Worm (Caenorhabditis elegans): ENCODE results near the gene srv-12.

The srv-12 gene

ce11 chrIV:10026129-10026528 is 27.3 kb downstream of the srv-12 start:
- no peak for TF ChIP-seq snpc-4 (GFP tag; optimal IDR thresholded peaks at IDR 0.05)
- peak in 2 of 4 experiments; percentile 62 to 85 for TF ChIP-seq snpc-4 (tag; optimal IDR thresholded peaks at IDR 0.05)
- TF ChIP-seq chd-7 (tag; optimal IDR thresholded peaks at IDR 0.05), result no peak
- TF ChIP-seq F49E8.2 (tag; optimal IDR thresholded peaks at IDR 0.05; ENCODE audit: insufficient read depth), result no peak
- peak; percentile 51 for TF ChIP-seq hmg-1.2 (GFP tag; IDR thresholded peaks at IDR 0.05)
- peak; percentile 54 for TF ChIP-seq pbrm-1 (GFP tag; IDR thresholded peaks at IDR 0.05)
- no peak for TF ChIP-seq let-607 (tag; optimal IDR thresholded peaks at IDR 0.05)
- peak; percentile 71 for TF ChIP-seq snpc-1.1 (tag; optimal IDR thresholded peaks at IDR 0.05; ENCODE audit: insufficient read depth)
- no peak for TF ChIP-seq ceh-40 (GFP tag; IDR thresholded peaks at IDR 0.05)
- TF ChIP-seq die-1 (tag; optimal IDR thresholded peaks at IDR 0.05), result no peak

- no peak for TF ChIP-seq rcor-1 (GFP tag; IDR thresholded peaks at IDR 0.05)
- no peak for TF ChIP-seq ceh-100 (GFP tag; IDR thresholded peaks at IDR 0.05)
- no peak for TF ChIP-seq nhr-179 (tag; optimal IDR thresholded peaks at IDR 0.05)
- no peak for TF ChIP-seq ztf-6 (GFP tag; IDR thresholded peaks at IDR 0.05)
- no peak for TF ChIP-seq nhr-120 (GFP tag; IDR thresholded peaks at IDR 0.05)
- TF ChIP-seq mcd-1 (GFP tag; IDR thresholded peaks at IDR 0.05), result no peak
- TF ChIP-seq B0336.3 (GFP tag; IDR thresholded peaks at IDR 0.05), result no peak
- TF ChIP-seq egl-44 (GFP tag; IDR thresholded peaks at IDR 0.05), result no peak
- no peak for TF ChIP-seq somi-1 (GFP tag; optimal IDR thresholded peaks at IDR 0.05)
- TF ChIP-seq Y53F4B.3 (GFP tag; IDR thresholded peaks at IDR 0.05), result no peak
- no peak for TF ChIP-seq bed-2 (GFP tag; IDR thresholded peaks at IDR 0.05)
- TF ChIP-seq lsl-1 (GFP tag; optimal IDR thresholded peaks at IDR 0.05), result no peak
- no peak for TF ChIP-seq sea-2 (GFP tag; IDR thresholded peaks at IDR 0.05)
- TF ChIP-seq madf-6 (GFP tag; IDR thresholded peaks at IDR 0.05), result no peak
Observed at ce11 chrIV:10022991-10023390, 30.5 kb downstream of the srv-12 start, which contains the start of gene F44D12.8. F44D12.8 (plus strand) TSS chrIV:10023291.

ce11 chrIV:10021283-10021682 is 32.2 kb downstream of the srv-12 start, which contains the start of gene F44D12.19:
F44D12.19 (plus strand) TSS chrIV:10021583.
- TF ChIP-seq F33H1.4 (GFP tag; IDR thresholded peaks at IDR 0.05) (no peak), chd-7 (tag; optimal IDR thresholded peaks at IDR 0.05) (no peak), ceh-58 (GFP tag; IDR thresholded peaks at IDR 0.05) (no peak), rcor-1 (GFP tag; IDR thresholded peaks at IDR 0.05) (no peak), mel-28 (tag; optimal IDR thresholded peaks at IDR 0.05; ENCODE audit: borderline replicate concordance) (no peak), lin-35 (GFP tag; optimal IDR thresholded peaks at IDR 0.05) (no peak), die-1 (tag; optimal IDR thresholded peaks at IDR 0.05) (no peak), T26A5.8 (tag; optimal IDR thresholded peaks at IDR 0.05) (no peak), akir-1 (GFP tag; optimal IDR thresholded peaks at IDR 0.05) (no peak), unc-62 (GFP tag; optimal IDR thresholded peaks at IDR 0.05) (no peak), snpc-1.3 (tag; optimal IDR thresholded peaks at IDR 0.05; ENCODE audit: insufficient read depth) (no peak), sea-2 (GFP tag; IDR thresholded peaks at IDR 0.05) (no peak), ets-4 (GFP tag; optimal IDR thresholded peaks at IDR 0.05) (no peak), attf-5 (GFP tag; optimal IDR thresholded peaks at IDR 0.05) (no peak), sptf-2 (GFP tag; optimal IDR thresholded peaks at IDR 0.05) (no peak), nhr-120 (GFP tag; IDR thresholded peaks at IDR 0.05) (no peak), egrh-3 (GFP tag; IDR thresholded peaks at IDR 0.05) (no peak), lin-54 (GFP tag; optimal IDR thresholded peaks at IDR 0.05) (no peak), ccch-3 (GFP tag; optimal IDR thresholded peaks at IDR 0.05) (no peak)

All from whole organism, young adult.